Worm (Caenorhabditis elegans) whole organism, young adult: Measurements from ENCODE around the gene H20J04.7.

Experiments used
- F49E8.2 ChIP-seq: sonication (generic microtip); optimal IDR thresholded peaks from 3 replicates; lab custom pipeline; 2017; ENCODE audit warnings: missing genetic modification characterization, mild to moderate bottlenecking, missing compliant biosample characterization, antibody characterized with exemption, moderate library complexity; ENCODE audit not compliant: insufficient read depth
- hsf-1 ChIP-seq: fragments of 200-800 bp; sonication (Bioruptor generic); IDR thresholded peaks from 2 replicates; pipeline ENCODE4 v1.3.6; 2022; ENCODE audit warnings: missing genetic modification reagents, missing genetic modification characterization, missing compliant biosample characterization
- nhr-90 ChIP-seq: sonication (generic microtip); optimal IDR thresholded peaks from 2 replicates; lab custom pipeline; 2016; ENCODE audit warnings: missing genotype, mild to moderate bottlenecking, missing genetic modification characterization, missing compliant biosample characterization

DNA sequence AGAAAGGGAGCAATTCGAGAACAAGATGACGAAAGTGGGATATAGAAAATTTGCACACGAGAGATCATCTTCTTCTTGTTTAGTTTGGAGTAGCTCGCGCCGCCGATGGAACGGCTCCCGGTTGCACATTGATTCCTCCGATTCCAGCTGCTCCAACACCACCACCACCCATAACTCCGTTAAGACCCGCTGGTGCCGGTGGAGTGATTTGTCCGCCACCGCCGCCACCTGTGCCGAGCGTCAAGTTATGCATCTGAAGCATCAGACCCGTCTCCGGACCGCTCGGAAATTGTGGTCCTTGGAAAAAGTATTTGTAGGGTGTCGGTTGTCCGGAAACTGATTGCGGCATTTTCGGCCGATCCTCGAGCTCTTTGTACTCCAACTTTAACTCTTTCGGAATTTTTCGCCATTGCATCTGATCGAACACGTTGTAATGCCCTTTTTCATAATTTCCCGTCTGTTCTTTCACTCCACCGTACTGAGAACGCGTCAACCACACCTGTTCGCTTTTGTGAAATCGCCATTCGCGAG, 17.8 kb upstream of the H20J04.7 start:
- TF ChIP-seq nhr-90 (tag; lab: Kevin White, UChicago) (no peak), hsf-1 (no peak), F49E8.2 (tag; lab: Kevin White, UChicago) (no peak)
